Fruit fly (Drosophila melanogaster): Measurements from ENCODE around the gene CG4408.

The CG4408 gene

dm6 chr3R:23332535-23333333 lies 30.6 kb downstream of the CG4408 start (continued):
- TF ChIP-seq tup (GFP tag; optimal IDR thresholded peaks at IDR 0.05), result no peak
- peak; percentile 49 for TF ChIP-seq CG17385 (GFP tag; optimal IDR thresholded peaks at IDR 0.05)
- no peak for TF ChIP-seq insv (GFP tag; optimal IDR thresholded peaks at IDR 0.05)
- no peak for TF ChIP-seq NFAT (GFP tag; IDR thresholded peaks at IDR 0.05)
- peak; percentile 63 for TF ChIP-seq Max (GFP tag; optimal IDR thresholded peaks at IDR 0.05)
- TF ChIP-seq maf-S (GFP tag; optimal IDR thresholded peaks at IDR 0.05), result no peak
- peak; percentile 40 for TF ChIP-seq CG3407 (GFP tag; optimal IDR thresholded peaks at IDR 0.05)
- TF ChIP-seq CG18619 (GFP tag; optimal IDR thresholded peaks at IDR 0.05), result peak; percentile 58
- no peak for TF ChIP-seq ara (GFP tag; IDR thresholded peaks at IDR 0.05)
- TF ChIP-seq Antp (GFP tag; optimal IDR thresholded peaks at IDR 0.05), result no peak
- TF ChIP-seq CG7357 (GFP tag; IDR thresholded peaks at IDR 0.05), result no peak
- peak; percentile 95 for TF ChIP-seq sens (GFP tag)
- TF ChIP-seq Taf1 (GFP tag; IDR thresholded peaks at IDR 0.05), result 0 out of 2 replicates have a peak, but pooled peaks have one; percentile 27
- TF ChIP-seq CG31365 (tag; optimal IDR thresholded peaks at IDR 0.05), result no peak
- peak; percentile 11; the same call in 1 of the 2 replicates for TF ChIP-seq al (GFP tag; IDR thresholded peaks at IDR 0.05)
- no peak for TF ChIP-seq NfI (GFP tag; optimal IDR thresholded peaks at IDR 0.05)
- TF ChIP-seq sob (GFP tag; IDR thresholded peaks at IDR 0.05), result peak; percentile 31; the same call in 1 of the 2 replicates
- TF ChIP-seq CG4282 (GFP tag; optimal IDR thresholded peaks at IDR 0.05), result no peak
- no peak for TF ChIP-seq sens-2 (GFP tag; IDR thresholded peaks at IDR 0.05)
- no peak for TF ChIP-seq jumu (GFP tag; optimal IDR thresholded peaks at IDR 0.05)
- no peak for TF ChIP-seq Hmx (GFP tag; optimal IDR thresholded peaks at IDR 0.05)
- TF ChIP-seq Trl (optimal IDR thresholded peaks at IDR 0.05), result no peak
- TF ChIP-seq Trl (GFP tag; optimal IDR thresholded peaks at IDR 0.05), result peak; percentile 31
- TF ChIP-seq CG1602 (GFP tag; optimal IDR thresholded peaks at IDR 0.05), result peak; percentile 35
- no peak for TF ChIP-seq Kr (GFP tag; optimal IDR thresholded peaks at IDR 0.05)
- TF ChIP-seq corto (GFP tag; optimal IDR thresholded peaks at IDR 0.05), result no peak
- no peak for TF ChIP-seq ham (GFP tag; IDR thresholded peaks at IDR 0.05)
- no peak for TF ChIP-seq Poxn (GFP tag; IDR thresholded peaks at IDR 0.05)
- no peak for TF ChIP-seq CG17612 (GFP tag; IDR thresholded peaks at IDR 0.05)
- TF ChIP-seq en (GFP tag; optimal IDR thresholded peaks at IDR 0.05), result no peak
- no peak for TF ChIP-seq H15 (GFP tag; IDR thresholded peaks at IDR 0.05)
- no peak for TF ChIP-seq chm (GFP tag; IDR thresholded peaks at IDR 0.05)
- 0 out of 3 replicates have a peak, but pooled peaks have one; percentile 14 for TF ChIP-seq gce (GFP tag; IDR thresholded peaks at IDR 0.05)
- no peak for TF ChIP-seq CG6175 (GFP tag; IDR thresholded peaks at IDR 0.05)
- no peak for TF ChIP-seq CG18764 (GFP tag; optimal IDR thresholded peaks at IDR 0.05)
- peak; percentile 2 to 54 for TF ChIP-seq chif (GFP tag; optimal IDR thresholded peaks at IDR 0.05)
- peak; percentile 26 for TF ChIP-seq nau (GFP tag; optimal IDR thresholded peaks at IDR 0.05)
- no peak for TF ChIP-seq CG11085 (GFP tag; IDR thresholded peaks at IDR 0.05)
- TF ChIP-seq Lim3 (GFP tag; IDR thresholded peaks at IDR 0.05), result no peak
- TF ChIP-seq Sox102F (GFP tag; optimal IDR thresholded peaks at IDR 0.05), result peak; percentile 79
- no peak for TF ChIP-seq CG5953 (GFP tag; IDR thresholded peaks at IDR 0.05)
- TF ChIP-seq CG31224 (GFP tag; IDR thresholded peaks at IDR 0.05), result peak; percentile 43; the same call in 1 of the 2 replicates
- TF ChIP-seq slou (GFP tag; optimal IDR thresholded peaks at IDR 0.05), result no peak
- peak; percentile 71 for TF ChIP-seq cg (GFP tag; optimal IDR thresholded peaks at IDR 0.05)
- TF ChIP-seq knrl (GFP tag; IDR thresholded peaks at IDR 0.05; ENCODE audit: partially characterized antibody), result no peak
- TF ChIP-seq NC2α (GFP tag; optimal IDR thresholded peaks at IDR 0.05), result no peak
- no peak for TF ChIP-seq Neu2 (GFP tag; optimal IDR thresholded peaks at IDR 0.05; ENCODE audit: borderline replicate concordance)
- no peak for TF ChIP-seq pfk (GFP tag; optimal IDR thresholded peaks at IDR 0.05)
- peak; percentile 46 to 63 for TF ChIP-seq dpn (GFP tag; optimal IDR thresholded peaks at IDR 0.05)
- TF ChIP-seq Spps (tag; optimal IDR thresholded peaks at IDR 0.05), result peak; percentile 28
- no peak for TF ChIP-seq Ravus (GFP tag; IDR thresholded peaks at IDR 0.05)

Measured in whole organism, embryonic.